Fruit fly (Drosophila melanogaster) Kc167 (cell line): ENCODE results near the gene CG46318.

Experiments
- Myc ChIP-seq: fragments of >200 bp; optimal IDR thresholded peaks from 2 replicates; lab custom pipeline; 2017; ENCODE audit warnings: missing external identifiers
- Sin3A ChIP-seq: fragments of >200 bp; optimal IDR thresholded peaks from 2 replicates; lab custom pipeline; 2018; ENCODE audit warnings: missing external identifiers
- h ChIP-seq: fragments of >200 bp; optimal IDR thresholded peaks from 3 replicates; lab custom pipeline; 2018; ENCODE audit warnings: missing external identifiers
- insv ChIP-seq: fragments of >200 bp; optimal IDR thresholded peaks from 3 replicates; lab custom pipeline; 2018; ENCODE audit warnings: missing external identifiers
- psq ChIP-seq: fragments of >200 bp; optimal IDR thresholded peaks from 2 replicates; lab custom pipeline; 2017; ENCODE audit warnings: missing external identifiers
- ttk ChIP-seq: sonication (Bioruptor generic); optimal IDR thresholded peaks from 2 replicates; lab custom pipeline; 2017; ENCODE audit warnings: missing external identifiers

DNA sequence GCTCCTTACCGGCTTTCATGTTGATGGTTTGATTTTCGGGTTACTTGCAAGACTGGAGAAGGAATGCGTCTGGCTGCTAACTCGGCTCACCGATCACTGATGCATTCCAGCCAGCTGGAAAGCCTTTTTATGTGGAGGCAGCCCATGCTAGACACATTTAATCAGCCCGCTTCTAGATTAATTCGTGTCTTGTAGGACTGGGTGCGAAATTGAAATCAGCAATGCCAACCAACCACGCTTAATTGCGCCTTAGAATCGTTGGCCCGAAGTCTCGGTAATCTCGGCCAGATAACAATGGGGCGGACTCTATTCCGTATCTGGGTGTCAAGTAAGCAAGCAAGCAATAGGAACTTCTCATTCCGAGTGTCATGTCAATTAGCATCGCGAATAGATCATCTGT lies 45.9 kb downstream of the CG46318 start, which contains the start of gene CG7714:
- TF ChIP-seq h (lab: Kevin White, UChicago) (no peak), psq (lab: Kevin White, UChicago) (no peak), ttk (lab: Kevin White, UChicago) (no peak), Myc (lab: Kevin White, UChicago) (no peak), insv (lab: Kevin White, UChicago) (no peak), Sin3A (lab: Kevin White, UChicago) (no peak)
